Fruit fly (Drosophila melanogaster) whole organism, pupa: ENCODE results near the gene CG6340.

Source experiments
- CG10348 ChIP-seq: fragments of 200-800 bp; sonication (Bioruptor generic); IDR thresholded peaks from 2 replicates; pipeline ENCODE4 v1.3.6; 2022; ENCODE audit warnings: missing biosample characterization, missing genetic modification characterization
- CG12605 ChIP-seq: fragments of 200-800 bp; sonication (Bioruptor generic); IDR thresholded peaks from 2 replicates; pipeline ENCODE4 v1.3.6; 2022; ENCODE audit warnings: missing biosample characterization, missing genetic modification characterization
- CG14655 ChIP-seq: fragments of 200-800 bp; sonication (Bioruptor generic); optimal IDR thresholded peaks from 3 replicates; lab custom pipeline; 2017; ENCODE audit warnings: mild to moderate bottlenecking, missing biosample characterization, missing genetic modification reagents, missing genetic modification characterization
- CG15710 ChIP-seq: fragments of 200-800 bp; sonication (Bioruptor generic); optimal IDR thresholded peaks from 2 replicates; lab custom pipeline; 2018; ENCODE audit warnings: missing biosample characterization, mild to moderate bottlenecking, missing genetic modification characterization, moderate library complexity
- CG32121 ChIP-seq: fragments of 200-800 bp; sonication (Bioruptor generic); IDR thresholded peaks from 2 replicates; pipeline ENCODE4 v1.3.6; 2022; ENCODE audit warnings: missing biosample characterization, missing genetic modification characterization
- CG34367 ChIP-seq: fragments of 200-800 bp; sonication (Bioruptor generic); optimal IDR thresholded peaks from 2 replicates; lab custom pipeline; 2018; ENCODE audit warnings: missing biosample characterization, mild to moderate bottlenecking, missing genetic modification characterization
- CG8301 ChIP-seq: fragments of 200-800 bp; sonication (Bioruptor generic); optimal IDR thresholded peaks from 2 replicates; lab custom pipeline; 2018; ENCODE audit warnings: missing biosample characterization, mild to moderate bottlenecking, missing genetic modification characterization
- CG9948 ChIP-seq: fragments of 200-800 bp; sonication (Bioruptor generic); optimal IDR thresholded peaks from 2 replicates; lab custom pipeline; 2018; ENCODE audit warnings: missing biosample characterization, mild to moderate bottlenecking, missing genetic modification characterization, moderate library complexity
- EcR ChIP-seq: fragments of 200-800 bp; sonication (Bioruptor generic); optimal IDR thresholded peaks from 3 replicates; lab custom pipeline; 2019; ENCODE audit warnings: missing biosample characterization, missing genetic modification characterization, mild to moderate bottlenecking, moderate library complexity, missing genetic modification reagents
- Pif1A ChIP-seq: fragments of 200-800 bp; sonication (Bioruptor generic); optimal IDR thresholded peaks from 3 replicates; lab custom pipeline; 2016; ENCODE audit warnings: missing biosample characterization, missing genetic modification characterization
- Pif1B ChIP-seq: fragments of 200-800 bp; sonication (Bioruptor generic); optimal IDR thresholded peaks from 3 replicates; lab custom pipeline; 2016; ENCODE audit warnings: missing biosample characterization, missing genetic modification characterization
- gl ChIP-seq: fragments of 200-800 bp; sonication (Bioruptor generic); optimal IDR thresholded peaks from 2 replicates; lab custom pipeline; 2018; ENCODE audit warnings: missing biosample characterization, mild to moderate bottlenecking, missing genetic modification characterization
- rn ChIP-seq: fragments of 200-800 bp; sonication (Bioruptor generic); IDR thresholded peaks from 2 replicates; pipeline ENCODE4 v1.3.6; 2022; ENCODE audit warnings: missing biosample characterization, missing genetic modification characterization

DNA sequence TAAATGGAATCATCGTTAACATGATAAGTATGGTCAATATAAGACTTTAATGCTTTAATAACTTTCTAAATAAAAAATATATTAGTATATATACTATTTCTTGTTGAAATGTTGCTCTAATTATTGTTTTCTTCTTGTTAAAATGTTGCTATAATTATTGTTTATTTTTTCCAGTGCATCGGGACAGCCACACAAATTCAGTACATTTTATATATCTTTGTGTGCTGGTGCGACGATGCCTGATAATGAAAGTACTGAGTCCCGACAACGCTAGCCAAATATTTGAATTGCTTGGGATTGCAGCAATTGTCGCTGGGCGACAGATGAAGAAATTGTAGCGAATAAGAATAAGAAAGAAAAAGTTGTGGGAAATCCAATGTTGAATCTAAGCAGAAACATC is 47.0 kb downstream of the CG6340 start:
- TF ChIP-seq rn (no peak), Pif1A (GFP tag; lab: Kevin White, UChicago) (no peak), CG32121 (no peak), CG9948 (tag; lab: Kevin White, UChicago) (peak; percentile 22), CG8301 (tag; lab: Kevin White, UChicago) (no peak), CG34367 (no peak), CG15710 (tag; lab: Kevin White, UChicago) (peak; percentile 24), CG14655 (GFP tag; lab: Kevin White, UChicago) (no peak), EcR (GFP tag; lab: Kevin White, UChicago) (no peak), CG12605 (GFP tag; lab: Robert Waterston, UW) (no peak), gl (tag; lab: Kevin White, UChicago) (no peak), CG10348 (GFP tag; lab: Robert Waterston, UW) (no peak), Pif1B (no peak)
